Worm (Caenorhabditis elegans) whole organism, L1 larva: ENCODE measurements around the gene R02D5.6.

Experiments used
- C04F5.9 ChIP-seq: sonication (generic microtip); optimal IDR thresholded peaks from 2 replicates; lab custom pipeline; 2016; ENCODE audit warnings: missing genetic modification characterization, missing compliant biosample characterization
- C16A3.4 ChIP-seq: fragments of 150-350 bp; optimal IDR thresholded peaks from 2 replicates; lab custom pipeline; 2014; ENCODE audit warnings: missing biosample characterization, missing genetic modification characterization
- C34B4.2 ChIP-seq: sonication (generic microtip); optimal IDR thresholded peaks from 2 replicates; lab custom pipeline; 2017; ENCODE audit warnings: mild to moderate bottlenecking, missing genetic modification characterization, missing compliant biosample characterization
- F16B12.6 ChIP-seq: fragments of 150-350 bp; optimal IDR thresholded peaks from 2 replicates; lab custom pipeline; 2014; ENCODE audit warnings: missing biosample characterization, missing genetic modification characterization
- Y116A8C.19 ChIP-seq: sonication (generic microtip); optimal IDR thresholded peaks from 2 replicates; lab custom pipeline; 2016; ENCODE audit warnings: missing compliant biosample characterization, missing genetic modification characterization, borderline replicate concordance
- aha-1 ChIP-seq: fragments of 150-350 bp; optimal IDR thresholded peaks from 2 replicates; lab custom pipeline; 2014; ENCODE audit warnings: missing biosample characterization, missing genetic modification characterization
- alr-1 ChIP-seq: fragments of 200-800 bp; sonication (Bioruptor generic); optimal IDR thresholded peaks from 2 replicates; lab custom pipeline; 2018; ENCODE audit warnings: borderline replicate concordance, mild to moderate bottlenecking, missing genetic modification characterization, missing compliant biosample characterization
- aly-2 ChIP-seq: fragments of 150-350 bp; optimal IDR thresholded peaks from 2 replicates; lab custom pipeline; 2014; ENCODE audit warnings: missing biosample characterization, missing genetic modification characterization
- blmp-1 ChIP-seq: fragments of 150-350 bp; optimal IDR thresholded peaks from 2 replicates; lab custom pipeline; 2014; ENCODE audit warnings: missing biosample characterization, missing genetic modification characterization
- ceh-8 ChIP-seq: fragments of 200-800 bp; sonication (Bioruptor generic); optimal IDR thresholded peaks from 2 replicates; lab custom pipeline; 2018; ENCODE audit warnings: mild to moderate bottlenecking, missing genetic modification characterization, moderate library complexity, missing compliant biosample characterization
- ceh-82 ChIP-seq, 3 experiments: fragments of 150-350 bp in 1 of 3; sonication (generic microtip) in 2 of 3; optimal IDR thresholded peaks; 2 replicates each; lab custom pipeline; 2014 to 2017; ENCODE audit warnings: missing biosample characterization in 3 of 3, missing genetic modification characterization in 3 of 3
- ceh-88 ChIP-seq: fragments of 200-800 bp; sonication (Bioruptor generic); IDR thresholded peaks from 2 replicates; pipeline ENCODE4 v1.3.6; 2022; ENCODE audit warnings: missing genetic modification characterization, missing compliant biosample characterization
- ces-1 ChIP-seq: fragments of 150-350 bp; optimal IDR thresholded peaks from 2 replicates; lab custom pipeline; 2014; ENCODE audit warnings: missing biosample characterization, missing genetic modification reagents, missing genetic modification characterization
- dsc-1 ChIP-seq: sonication (generic microtip); optimal IDR thresholded peaks from 2 replicates; lab custom pipeline; 2016; ENCODE audit warnings: mild to moderate bottlenecking, missing genetic modification characterization, missing compliant biosample characterization
- efl-1 ChIP-seq, 4 experiments: fragments of 150-350 bp; optimal IDR thresholded peaks in 3 of 4; peaks in 1 of 4; 1 replicate in 1 of 4; 2 replicates in 3 of 4; lab custom pipeline; 2014; ENCODE audit warnings: missing biosample characterization in 2 of 4, missing genetic modification characterization in 2 of 4, missing genetic modification reagents in 2 of 4
- efl-3 ChIP-seq: fragments of 200-800 bp; sonication (Bioruptor generic); optimal IDR thresholded peaks from 2 replicates; lab custom pipeline; 2018; ENCODE audit warnings: mild to moderate bottlenecking, missing genetic modification characterization, missing compliant biosample characterization
- egl-13 ChIP-seq: sonication (generic microtip); optimal IDR thresholded peaks from 2 replicates; lab custom pipeline; 2016; ENCODE audit warnings: missing genotype, missing genetic modification reagents, missing genetic modification characterization, missing compliant biosample characterization
- elt-3 ChIP-seq, 6 experiments: fragments of 150-350 bp in 1 of 6; sonication (generic microtip); optimal IDR thresholded peaks; 2 replicates each; lab custom pipeline; 2017 to 2018; ENCODE audit warnings: missing biosample characterization in 6 of 6, missing genetic modification characterization in 6 of 6, inconsistent platforms in 1 of 6
- ets-5 ChIP-seq: fragments of 200-800 bp; sonication (Bioruptor generic); IDR thresholded peaks from 2 replicates; pipeline ENCODE4 v1.3.6; 2022; ENCODE audit warnings: missing genetic modification characterization, missing compliant biosample characterization
- fkh-10 ChIP-seq: sonication (generic microtip); optimal IDR thresholded peaks from 2 replicates; lab custom pipeline; 2017; ENCODE audit warnings: missing biosample characterization, missing genetic modification reagents, missing genetic modification characterization
- fkh-4 ChIP-seq: sonication (generic microtip); optimal IDR thresholded peaks from 2 replicates; lab custom pipeline; 2016; ENCODE audit warnings: missing compliant biosample characterization, missing genetic modification characterization, borderline replicate concordance
- fkh-8 ChIP-seq: sonication (generic microtip); optimal IDR thresholded peaks from 2 replicates; lab custom pipeline; 2016; ENCODE audit warnings: mild to moderate bottlenecking, missing genetic modification characterization, missing compliant biosample characterization
- grh-1 ChIP-seq: fragments of 200-800 bp; sonication (Bioruptor generic); IDR thresholded peaks from 2 replicates; pipeline ENCODE4 v1.3.6; 2022; ENCODE audit warnings: missing genetic modification reagents, missing genetic modification characterization, missing compliant biosample characterization
- hlh-17 ChIP-seq: fragments of 200-800 bp; sonication (Bioruptor generic); optimal IDR thresholded peaks from 2 replicates; lab custom pipeline; 2018; ENCODE audit warnings: missing genetic modification characterization, mild to moderate bottlenecking, missing compliant biosample characterization, moderate library complexity, borderline replicate concordance
- irx-1 ChIP-seq: sonication (generic microtip); optimal IDR thresholded peaks from 2 replicates; lab custom pipeline; 2016; ENCODE audit warnings: missing genetic modification characterization, missing compliant biosample characterization
- lin-14 ChIP-seq: fragments of 200-800 bp; sonication (Bioruptor generic); optimal IDR thresholded peaks from 2 replicates; lab custom pipeline; 2018; ENCODE audit warnings: mild to moderate bottlenecking, missing genetic modification characterization, moderate library complexity, missing compliant biosample characterization
- lin-15B ChIP-seq: fragments of 150-350 bp; sonication (generic microtip); optimal IDR thresholded peaks from 3 replicates; lab custom pipeline; 2014; ENCODE audit warnings: missing biosample characterization, missing genetic modification characterization
- mef-2 ChIP-seq: fragments of 150-350 bp; optimal IDR thresholded peaks from 2 replicates; lab custom pipeline; 2014; ENCODE audit warnings: missing biosample characterization, missing genetic modification characterization
- nhr-11 ChIP-seq: fragments of 150-350 bp; optimal IDR thresholded peaks from 2 replicates; lab custom pipeline; 2014; ENCODE audit warnings: missing biosample characterization, missing genetic modification characterization
- nhr-12 ChIP-seq: sonication (generic microtip); optimal IDR thresholded peaks from 2 replicates; lab custom pipeline; 2017; ENCODE audit warnings: missing biosample characterization, missing genetic modification characterization
- nhr-19 ChIP-seq: fragments of 200-800 bp; sonication (Bioruptor generic); conservative IDR thresholded peaks from 2 replicates; pipeline ENCODE4 v1.3.6; 2022; ENCODE audit warnings: missing genetic modification characterization, missing compliant biosample characterization
- nhr-20 ChIP-seq: sonication (generic microtip); optimal IDR thresholded peaks from 2 replicates; lab custom pipeline; 2016; ENCODE audit warnings: mild to moderate bottlenecking, missing genetic modification characterization, missing compliant biosample characterization
- nhr-237 ChIP-seq: fragments of 150-350 bp; optimal IDR thresholded peaks from 2 replicates; lab custom pipeline; 2014; ENCODE audit warnings: missing biosample characterization, missing genetic modification characterization
- nhr-47 ChIP-seq: sonication (generic microtip); optimal IDR thresholded peaks from 2 replicates; lab custom pipeline; 2016; ENCODE audit warnings: mild to moderate bottlenecking, missing genetic modification characterization, moderate library complexity, missing compliant biosample characterization
- nhr-71 ChIP-seq: sonication (generic microtip); optimal IDR thresholded peaks from 2 replicates; lab custom pipeline; 2016; ENCODE audit warnings: mild to moderate bottlenecking, missing genetic modification characterization, moderate library complexity, missing compliant biosample characterization
- nhr-77 ChIP-seq: fragments of 150-350 bp; optimal IDR thresholded peaks from 2 replicates; lab custom pipeline; 2014; ENCODE audit warnings: missing biosample characterization, missing genetic modification characterization
- nhr-84 ChIP-seq: sonication (generic microtip); optimal IDR thresholded peaks from 2 replicates; lab custom pipeline; 2017; ENCODE audit warnings: missing biosample characterization, missing genetic modification characterization
- nhr-85 ChIP-seq: sonication (generic microtip); peaks from one replicate; lab custom pipeline; 2016; ENCODE audit warnings: missing genetic modification characterization, inconsistent platforms, missing compliant biosample characterization
- pag-3 ChIP-seq: sonication (generic microtip); optimal IDR thresholded peaks from 2 replicates; lab custom pipeline; 2017; ENCODE audit warnings: missing genetic modification characterization, mild to moderate bottlenecking, missing compliant biosample characterization, antibody characterized with exemption, borderline replicate concordance; ENCODE audit not compliant: insufficient read depth
- pax-3 ChIP-seq: fragments of 200-800 bp; sonication (Bioruptor generic); optimal IDR thresholded peaks from 2 replicates; lab custom pipeline; 2018; ENCODE audit warnings: mild to moderate bottlenecking, missing genetic modification characterization, moderate library complexity, missing compliant biosample characterization
- rnt-1 ChIP-seq: sonication (generic microtip); optimal IDR thresholded peaks from 2 replicates; lab custom pipeline; 2016; ENCODE audit warnings: mild to moderate bottlenecking, missing genetic modification characterization, moderate library complexity, missing compliant biosample characterization
- skn-1 ChIP-seq: fragments of 150-350 bp; optimal IDR thresholded peaks from 2 replicates; lab custom pipeline; 2014; ENCODE audit warnings: missing biosample characterization, missing genetic modification characterization
- snu-23 ChIP-seq: sonication (generic microtip); optimal IDR thresholded peaks from 2 replicates; lab custom pipeline; 2016; ENCODE audit warnings: missing genetic modification characterization, missing compliant biosample characterization
- sox-4 ChIP-seq: sonication (generic microtip); optimal IDR thresholded peaks from 2 replicates; lab custom pipeline; 2016; ENCODE audit warnings: missing genetic modification characterization, missing compliant biosample characterization
- sup-37 ChIP-seq: fragments of 200-800 bp; sonication (Bioruptor generic); optimal IDR thresholded peaks from 2 replicates; lab custom pipeline; 2018; ENCODE audit warnings: mild to moderate bottlenecking, missing genetic modification characterization, missing compliant biosample characterization
- unc-86 ChIP-seq: sonication (generic microtip); optimal IDR thresholded peaks from 2 replicates; lab custom pipeline; 2016; ENCODE audit warnings: missing genetic modification characterization, missing compliant biosample characterization
- unc-98 ChIP-seq: fragments of 200-800 bp; sonication (Bioruptor generic); IDR thresholded peaks from 2 replicates; pipeline ENCODE4 v1.3.6; 2022; ENCODE audit warnings: missing genetic modification characterization, missing compliant biosample characterization
- vab-15 ChIP-seq: sonication (generic microtip); optimal IDR thresholded peaks from 2 replicates; lab custom pipeline; 2017; ENCODE audit warnings: missing genotype, mild to moderate bottlenecking, missing genetic modification characterization, missing compliant biosample characterization
- zag-1 ChIP-seq: fragments of 150-350 bp; optimal IDR thresholded peaks from 2 replicates; lab custom pipeline; 2014; ENCODE audit warnings: missing biosample characterization, missing genetic modification characterization
- zip-4 ChIP-seq: fragments of 200-800 bp; sonication (Bioruptor generic); optimal IDR thresholded peaks from 2 replicates; lab custom pipeline; 2018; ENCODE audit warnings: mild to moderate bottlenecking, missing genetic modification characterization, moderate library complexity, missing compliant biosample characterization

R02D5.6 gene

DNA sequence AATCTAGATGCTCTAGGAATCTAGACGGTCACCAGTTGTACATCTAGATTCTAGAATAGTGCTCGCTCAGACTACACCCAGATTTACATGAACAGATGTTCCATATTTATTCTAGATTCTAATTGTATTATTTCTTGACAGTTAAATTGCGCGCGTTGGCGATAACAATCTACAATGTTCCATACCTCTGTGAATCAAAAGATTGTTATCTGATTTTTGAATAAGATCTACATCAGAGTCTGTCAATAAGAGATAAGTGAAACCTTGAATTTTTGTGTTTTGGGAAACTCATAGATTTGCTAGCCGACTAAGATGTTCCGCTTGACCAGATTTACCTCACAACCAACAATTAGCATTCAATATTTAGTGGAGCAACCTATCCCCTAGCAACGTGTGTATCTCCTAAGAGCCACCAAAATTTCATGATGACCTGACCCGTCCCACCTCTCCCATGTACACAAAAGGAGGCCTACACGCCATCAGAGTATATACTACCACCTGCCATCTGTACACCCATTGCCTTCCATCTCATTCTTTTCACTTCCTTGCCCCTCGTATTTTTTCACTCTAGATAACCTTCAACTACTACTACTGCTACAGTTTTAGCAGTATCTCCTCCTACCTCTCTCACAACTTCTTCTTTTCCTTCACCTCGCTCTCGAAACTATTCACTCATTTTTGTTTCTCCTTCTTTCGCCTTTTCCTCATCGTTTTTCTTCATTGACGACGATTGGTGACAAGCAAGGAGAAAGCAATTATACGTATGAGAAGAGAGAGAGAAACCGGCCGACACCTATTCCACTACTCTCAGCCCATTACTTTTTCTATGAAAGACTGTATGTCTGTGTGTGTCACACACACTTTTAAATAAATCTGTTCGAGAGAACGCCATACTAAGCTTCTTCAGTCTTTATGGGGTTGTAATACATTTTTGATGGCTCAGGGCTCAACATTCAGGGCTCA lies 10.9 kb downstream of the R02D5.6 start (continued):
- TF ChIP-seq dsc-1 (tag; lab: Kevin White, UChicago) (no peak), Y116A8C.19 (tag; lab: Kevin White, UChicago) (no peak), elt-3 (tag; optimal IDR thresholded peaks at IDR 0.05; lab: Kevin White, UChicago) (peak in 2 of 6 experiments; percentile 37 to 59), F16B12.6 (tag; lab: Kevin White, UChicago) (no peak), zag-1 (tag; lab: Kevin White, UChicago) (no peak), snu-23 (GFP tag; lab: Kevin White, UChicago) (peak; percentile 18), efl-1 (optimal IDR thresholded peaks at IDR 0.05; lab: Kevin White, UChicago) (no peak), efl-1 (GFP tag; optimal IDR thresholded peaks at IDR 0.05 in 1 of 2; lab: Kevin White, UChicago) (peak in 1 of 2 experiments; percentile 90), unc-86 (tag; lab: Kevin White, UChicago) (no peak), mef-2 (tag; lab: Kevin White, UChicago) (no peak), nhr-20 (tag; lab: Kevin White, UChicago) (peak; percentile 10), ceh-82 (tag; optimal IDR thresholded peaks at IDR 0.05; lab: Kevin White, UChicago) (no peak), rnt-1 (peak; percentile 43), aly-2 (tag; lab: Kevin White, UChicago) (no peak), ces-1 (no peak), blmp-1 (tag; lab: Kevin White, UChicago) (peak; percentile 81), C16A3.4 (tag; lab: Kevin White, UChicago) (peak; percentile 18), alr-1 (tag; lab: Kevin White, UChicago) (no peak), fkh-4 (tag; lab: Kevin White, UChicago) (no peak), nhr-85 (tag; lab: Kevin White, UChicago) (peak; percentile 98), nhr-12 (tag; lab: Kevin White, UChicago) (no peak), zip-4 (GFP tag; lab: Kevin White, UChicago) (no peak), pag-3 (no peak), ceh-8 (GFP tag; lab: Kevin White, UChicago) (no peak), lin-14 (GFP tag; lab: Kevin White, UChicago) (peak; percentile 73), nhr-11 (tag; lab: Kevin White, UChicago) (no peak), sox-4 (tag; lab: Kevin White, UChicago) (no peak), nhr-237 (no peak), nhr-77 (no peak), unc-98 (GFP tag; lab: Robert Waterston, UW) (no peak), hlh-17 (GFP tag; lab: Kevin White, UChicago) (no peak), pax-3 (tag; lab: Kevin White, UChicago) (no peak), irx-1 (tag; lab: Kevin White, UChicago) (peak; percentile 26), skn-1 (tag; lab: Kevin White, UChicago) (no peak), lin-15B (no peak), grh-1 (GFP tag; lab: Robert Waterston, UW) (no peak), ceh-88 (no peak), nhr-47 (tag; lab: Kevin White, UChicago) (no peak), C04F5.9 (no peak), egl-13 (tag; lab: Kevin White, UChicago) (no peak), vab-15 (tag; lab: Kevin White, UChicago) (no peak), nhr-71 (peak; percentile 27), fkh-10 (no peak), nhr-84 (tag; lab: Kevin White, UChicago) (no peak), aha-1 (no peak), ets-5 (GFP tag; lab: Robert Waterston, UW) (no peak), fkh-8 (tag; lab: Kevin White, UChicago) (no peak), nhr-19 (GFP tag; lab: Robert Waterston, UW) (no peak), C34B4.2 (no peak), sup-37 (no peak), efl-3 (GFP tag; lab: Kevin White, UChicago) (no peak)
